Comparison of ENCODE assay signal across 2 fruit fly cellular contexts in the genomic region with DNA sequence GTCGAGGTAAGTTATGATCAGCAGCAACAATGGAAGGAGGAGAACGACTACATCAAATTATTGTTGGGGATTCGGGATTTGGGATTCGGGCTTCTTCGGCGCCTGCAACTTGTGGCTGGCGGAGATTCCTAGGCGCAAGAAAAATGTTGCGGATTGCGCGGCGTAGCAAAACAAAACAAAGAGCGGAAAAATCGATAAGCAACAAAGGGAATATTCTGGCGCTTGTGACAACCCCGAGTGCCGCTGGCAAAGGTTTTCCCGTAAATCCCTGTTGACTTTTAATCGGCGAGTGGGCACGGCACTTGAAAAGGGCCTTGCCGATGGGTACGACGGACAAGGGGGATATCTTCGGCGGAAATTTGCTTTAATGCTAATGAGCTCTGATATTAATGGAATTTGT.
A peak's percentile ranks its signal among the peaks of the same experiment; 100 is the strongest.
TF ChIP-seq lines count a peak whose summit lies in the region.

No protein-coding gene starts in this region.

- TF ChIP-seq CTCF in whole organism, embryonic (GFP tag; optimal IDR thresholded peaks at IDR 0.05; lab: Kevin White, UChicago), result no peak

TF ChIP-seq in whole organism, embryonic, 481 proteins besides CTCF, POLR2A, EP300 and RAD21:
- TF ChIP-seq CG11504 (tag; optimal IDR thresholded peaks at IDR 0.05; lab: Kevin White, UChicago), result peak; percentile 66
- TF ChIP-seq nerfin-1 (tag; optimal IDR thresholded peaks at IDR 0.05; lab: Kevin White, UChicago), result peak; percentile 7
- peak; percentile 41 for TF ChIP-seq Ets65A (GFP tag; lab: Kevin White, UChicago)
- TF ChIP-seq onecut (GFP tag; IDR thresholded peaks at IDR 0.05; lab: Robert Waterston, UW), result peak; percentile 97
- TF ChIP-seq Deaf1 (tag; optimal IDR thresholded peaks at IDR 0.05; lab: Kevin White, UChicago), result peak; percentile 3
- peak in 1 of 2 experiments; percentile 5 for TF ChIP-seq Hr51 (GFP tag; optimal IDR thresholded peaks at IDR 0.05; lab: Kevin White, UChicago)
- no peak for TF ChIP-seq CG2712 (tag; optimal IDR thresholded peaks at IDR 0.05; lab: Kevin White, UChicago)
- no peak for TF ChIP-seq CG9609 (GFP tag; optimal IDR thresholded peaks at IDR 0.05; lab: Kevin White, UChicago)
- TF ChIP-seq CG10147 (GFP tag; optimal IDR thresholded peaks at IDR 0.05; lab: Kevin White, UChicago), result no peak
- TF ChIP-seq CG7963 (GFP tag; IDR thresholded peaks at IDR 0.05; lab: Robert Waterston, UW; ENCODE audit: partially characterized antibody), result no peak
- TF ChIP-seq CG13894 (tag; optimal IDR thresholded peaks at IDR 0.05; lab: Kevin White, UChicago), result peak; percentile 29

TF ChIP-seq in whole organism, pupa, 21 proteins besides CTCF, POLR2A, EP300 and RAD21:
- TF ChIP-seq CG34367 (tag; optimal IDR thresholded peaks at IDR 0.05; lab: Kevin White, UChicago) (no peak), CG13204 (GFP tag; optimal IDR thresholded peaks at IDR 0.05; lab: Kevin White, UChicago) (no peak), CG17806 (tag; optimal IDR thresholded peaks at IDR 0.05; lab: Kevin White, UChicago) (no peak), CG4496 (GFP tag; IDR thresholded peaks at IDR 0.05; lab: Robert Waterston, UW) (0 out of 3 replicates have a peak, but pooled peaks have one; percentile 1), CG9948 (tag; optimal IDR thresholded peaks at IDR 0.05; lab: Kevin White, UChicago) (no peak), CG15710 (tag; optimal IDR thresholded peaks at IDR 0.05; lab: Kevin White, UChicago) (no peak)
